Worm (Caenorhabditis elegans) whole organism, L4/young adult: Measurements from ENCODE around the gene tat-1.

ENCODE experiments used
- W03F9.2 ChIP-seq: fragments of 150-350 bp; optimal IDR thresholded peaks from 2 replicates; lab custom pipeline; 2014; ENCODE audit warnings: missing biosample characterization, missing genetic modification characterization
- him-1 ChIP-seq: sonication (generic microtip); optimal IDR thresholded peaks from 2 replicates; lab custom pipeline; 2016; ENCODE audit warnings: missing genotype, missing genetic modification reagents, missing genetic modification characterization, missing compliant biosample characterization

DNA sequence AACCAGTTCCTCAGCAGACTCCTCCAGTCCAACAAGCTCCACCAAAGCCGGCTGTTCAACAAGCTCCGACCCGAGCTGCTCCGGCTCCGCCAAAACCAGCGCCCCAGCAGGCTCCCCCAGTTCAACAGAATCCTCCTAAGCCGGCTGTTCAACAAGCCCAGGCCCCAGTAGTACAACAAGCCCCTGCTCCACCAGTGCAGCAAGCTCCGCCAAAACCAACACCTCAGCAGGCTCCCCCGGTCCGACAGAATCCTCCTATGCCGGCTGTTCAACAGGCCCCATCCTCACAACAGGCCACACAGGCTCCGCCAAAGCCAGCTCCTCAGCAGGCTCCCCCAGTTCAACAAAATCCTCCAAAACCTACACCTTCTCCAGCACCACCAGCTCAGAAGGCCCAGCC, 49.1 kb upstream of the tat-1 start:
- TF ChIP-seq him-1 (tag; lab: Kevin White, UChicago) = no peak
- TF ChIP-seq W03F9.2 (tag; lab: Kevin White, UChicago) = no peak
